Worm (Caenorhabditis elegans) whole organism, midembryonic: ENCODE measurements around the gene Y54G2A.77.
A peak's percentile ranks its signal among the peaks of the same experiment; 100 is the strongest.

Source experiments
- T22C8.4 ChIP-seq: fragments of 200-800 bp; sonication (Bioruptor generic); IDR thresholded peaks from 2 replicates; pipeline ENCODE4 v1.3.6; 2022; ENCODE audit warnings: missing genetic modification characterization, missing compliant biosample characterization
- cog-1 ChIP-seq: sonication (generic microtip); optimal IDR thresholded peaks from 2 replicates; lab custom pipeline; 2016; ENCODE audit warnings: missing genetic modification characterization, missing compliant biosample characterization
- flt-1 ChIP-seq: fragments of 200-800 bp; sonication (Bioruptor generic); IDR thresholded peaks from 2 replicates; pipeline ENCODE4 v1.3.6; 2022; ENCODE audit warnings: missing genetic modification characterization, missing compliant biosample characterization
- klf-2 ChIP-seq: fragments of 200-800 bp; sonication (Bioruptor generic); conservative IDR thresholded peaks from 2 replicates; pipeline ENCODE4 v1.3.6; 2022; ENCODE audit warnings: missing genetic modification reagents, missing genetic modification characterization, missing compliant biosample characterization
- med-1 ChIP-seq: sonication (generic microtip); optimal IDR thresholded peaks from 2 replicates; lab custom pipeline; 2017; ENCODE audit warnings: missing genetic modification characterization, mild to moderate bottlenecking, missing compliant biosample characterization, antibody characterized with exemption, missing genetic modification reagents; ENCODE audit not compliant: insufficient read depth
- ref-1 ChIP-seq: fragments of 200-800 bp; sonication (Bioruptor generic); conservative IDR thresholded peaks from 2 replicates; pipeline ENCODE4 v1.3.6; 2022; ENCODE audit warnings: missing genetic modification reagents, missing genetic modification characterization, missing compliant biosample characterization
- tab-1 ChIP-seq: fragments of 200-800 bp; sonication (Bioruptor generic); IDR thresholded peaks from 2 replicates; pipeline ENCODE4 v1.3.6; 2022; ENCODE audit warnings: missing genetic modification characterization, missing compliant biosample characterization
- ztf-23 ChIP-seq: fragments of 200-800 bp; sonication (Bioruptor generic); IDR thresholded peaks from 2 replicates; pipeline ENCODE4 v1.3.6; 2022; ENCODE audit warnings: missing genetic modification reagents, missing genetic modification characterization, missing compliant biosample characterization
- ztf-29 ChIP-seq: fragments of 200-800 bp; sonication (Bioruptor generic); IDR thresholded peaks from 2 replicates; pipeline ENCODE4 v1.3.6; 2022; ENCODE audit warnings: missing genetic modification reagents, missing genetic modification characterization, missing compliant biosample characterization

Gene Y54G2A.77

ce11 chrIV:2764160-2764559, 1.7 kb downstream of the Y54G2A.77 start:
- TF ChIP-seq ref-1 (GFP tag; lab: Robert Waterston, UW), result no peak
- TF ChIP-seq tab-1, result no peak
- TF ChIP-seq med-1 (GFP tag; lab: Kevin White, UChicago), result no peak
- no peak for TF ChIP-seq klf-2 (GFP tag; lab: Robert Waterston, UW)

DNA sequence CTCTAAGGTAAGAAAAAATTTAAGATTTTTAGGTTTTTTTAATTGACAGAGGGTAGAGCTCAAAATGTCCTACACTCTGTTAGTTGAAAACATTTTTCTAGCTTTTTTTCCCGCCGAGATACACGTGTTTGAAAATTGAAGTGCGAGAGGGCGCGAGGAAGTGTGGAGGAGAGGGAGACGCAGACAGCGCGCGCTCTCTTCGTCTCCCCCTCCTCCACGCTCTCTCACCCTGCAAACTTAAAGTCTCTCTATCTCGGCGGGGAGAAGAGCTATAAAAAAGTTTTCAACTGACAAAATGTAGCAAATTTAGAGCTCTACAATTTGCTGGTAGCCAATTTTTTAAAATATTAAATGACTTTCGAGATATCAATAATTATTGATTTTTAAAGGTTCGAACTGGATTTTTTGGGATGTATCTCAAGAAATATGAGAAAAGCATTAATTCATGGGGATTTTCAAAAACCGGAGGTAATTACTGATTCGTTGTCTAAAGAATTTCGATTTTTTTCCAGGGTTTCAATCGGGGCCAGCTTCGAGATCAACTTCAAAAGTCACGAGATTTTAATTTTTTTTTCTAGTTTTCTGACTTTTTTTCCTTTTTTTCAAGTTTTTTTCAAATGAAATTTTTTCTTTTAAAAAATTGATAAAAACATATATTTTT, 2.7 kb downstream of the Y54G2A.77 start:
- TF ChIP-seq ref-1 (GFP tag; lab: Robert Waterston, UW) (no peak), tab-1 (no peak), flt-1 (GFP tag; lab: Robert Waterston, UW) (no peak), ztf-29 (GFP tag; lab: Robert Waterston, UW) (no peak), cog-1 (tag; lab: Kevin White, UChicago) (no peak), ztf-23 (no peak), klf-2 (GFP tag; lab: Robert Waterston, UW) (no peak), med-1 (GFP tag; lab: Kevin White, UChicago) (no peak)

DNA sequence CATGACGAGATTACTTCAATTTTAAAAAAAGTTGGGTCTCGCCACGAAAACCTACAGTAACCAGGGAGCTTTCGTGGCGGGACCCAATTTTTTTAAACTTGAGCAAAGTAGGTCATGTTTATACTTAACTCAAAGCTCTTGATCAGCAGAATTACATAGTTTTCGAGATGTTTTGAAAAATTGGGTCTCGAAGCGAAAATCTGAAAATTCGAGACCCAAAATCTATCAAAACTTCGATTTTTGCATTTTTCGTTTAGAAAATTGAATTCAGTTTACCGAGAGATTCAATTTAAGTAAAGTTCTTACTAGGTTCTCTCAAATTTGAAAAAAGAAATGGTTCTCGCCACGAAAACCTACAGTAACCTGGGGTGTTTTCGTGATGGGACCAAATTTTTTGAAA, 7.6 kb downstream of the Y54G2A.77 start:
- TF ChIP-seq ztf-29 (GFP tag; lab: Robert Waterston, UW) (no peak), ref-1 (GFP tag; lab: Robert Waterston, UW) (no peak), klf-2 (GFP tag; lab: Robert Waterston, UW) (no peak), flt-1 (GFP tag; lab: Robert Waterston, UW) (no peak), tab-1 (no peak), cog-1 (tag; lab: Kevin White, UChicago) (no peak), ztf-23 (no peak), T22C8.4 (no peak), med-1 (GFP tag; lab: Kevin White, UChicago) (no peak)

- no peak for TF ChIP-seq tab-1
- no peak for TF ChIP-seq flt-1 (GFP tag; lab: Robert Waterston, UW)
- TF ChIP-seq ztf-29 (GFP tag; lab: Robert Waterston, UW), result no peak
These were observed 8.4 kb downstream of the Y54G2A.77 start for ce11 chrIV:2770835-2771234.

DNA sequence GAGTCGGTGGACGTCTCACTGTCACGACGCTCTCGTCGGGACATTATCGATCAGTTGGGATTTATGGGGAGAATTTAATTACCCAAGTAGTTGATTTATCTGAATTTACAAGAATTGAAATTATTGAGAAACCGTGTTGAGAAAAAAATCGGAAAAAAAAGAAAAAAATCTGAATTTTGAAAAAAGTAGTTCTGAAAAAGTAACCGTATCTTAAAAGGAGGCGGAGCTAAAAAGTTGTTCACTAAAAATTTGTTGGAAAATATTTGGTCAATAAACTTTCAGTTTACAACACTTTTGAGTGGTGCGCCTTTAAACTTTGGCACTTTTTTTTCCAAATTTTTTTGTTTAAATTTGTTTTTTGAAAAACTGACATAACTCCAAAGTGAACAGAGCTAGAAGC, 9.2 kb downstream of the Y54G2A.77 start, which contains the start of gene Y54G2A.11:
Y54G2A.11 (minus strand) TSS at position 101 of the 400 bp plus-strand sequence.
- TF ChIP-seq T22C8.4 (no peak), med-1 (GFP tag; lab: Kevin White, UChicago) (no peak), cog-1 (tag; lab: Kevin White, UChicago) (no peak), ref-1 (GFP tag; lab: Robert Waterston, UW) (no peak), ztf-23 (no peak), tab-1 (no peak), flt-1 (GFP tag; lab: Robert Waterston, UW) (no peak)

DNA sequence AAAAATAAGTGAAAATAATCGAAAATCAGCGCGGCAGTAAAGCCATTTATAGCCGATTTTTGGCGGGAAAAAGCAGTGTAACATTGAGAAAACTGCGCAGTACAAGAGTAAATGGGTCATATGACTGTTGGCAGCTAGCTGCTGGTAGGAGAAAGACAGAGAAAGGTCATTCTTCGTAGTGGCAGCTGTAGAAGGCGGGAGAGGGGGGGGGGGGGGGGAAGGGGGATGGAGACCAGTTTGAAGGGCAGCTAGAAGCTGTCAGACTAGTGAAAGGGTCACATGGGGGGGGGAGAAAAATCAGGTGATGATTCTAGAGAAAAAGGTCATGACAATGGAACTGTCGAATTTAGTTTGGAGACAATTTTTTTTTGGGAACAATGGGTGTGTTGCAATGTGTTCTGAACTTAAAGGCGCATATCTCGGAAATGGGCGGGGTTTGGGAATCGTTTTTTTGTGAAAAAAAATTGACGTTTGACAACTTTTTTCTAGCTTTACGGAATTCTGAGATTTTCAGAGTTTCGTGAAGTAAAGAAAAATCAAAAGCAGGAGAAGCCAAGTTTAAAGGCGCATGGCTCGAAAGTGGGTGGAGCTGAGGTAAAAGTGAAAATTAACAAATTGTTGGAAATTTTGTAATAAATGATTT, 9.8 kb downstream of the Y54G2A.77 start:
- TF ChIP-seq cog-1 (tag; lab: Kevin White, UChicago) (no peak), tab-1 (no peak), ztf-29 (GFP tag; lab: Robert Waterston, UW) (no peak)

DNA sequence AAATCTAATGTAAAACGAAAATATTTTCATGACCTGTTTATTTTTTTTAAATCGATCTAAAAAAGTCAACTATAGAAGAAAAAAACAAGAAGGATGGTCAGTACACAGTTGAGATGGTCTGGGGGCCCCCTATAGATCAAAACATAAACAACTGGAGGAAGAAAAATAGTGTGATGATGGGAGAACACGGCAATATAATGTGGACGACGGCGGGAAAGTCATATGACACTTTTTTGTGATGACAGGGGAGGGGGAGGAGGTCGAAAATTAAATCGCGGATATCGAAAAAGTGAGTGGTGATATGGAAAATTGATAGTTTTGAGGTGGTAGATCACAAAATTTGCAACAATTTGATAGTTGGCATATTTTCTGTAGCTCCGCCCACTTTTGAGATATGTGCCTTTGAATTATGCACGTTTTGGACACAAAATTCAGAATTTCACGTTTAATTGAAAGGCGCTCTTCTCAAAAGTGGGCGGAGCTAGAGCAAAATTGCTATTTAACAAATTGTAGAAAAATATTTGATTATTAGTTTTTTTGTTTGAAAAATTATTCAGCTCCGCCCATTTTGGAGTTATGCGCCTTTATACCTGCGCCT, 11.0 kb downstream of the Y54G2A.77 start:
- no peak for TF ChIP-seq tab-1
- no peak for TF ChIP-seq flt-1 (GFP tag; lab: Robert Waterston, UW)
- no peak for TF ChIP-seq ref-1 (GFP tag; lab: Robert Waterston, UW)
- TF ChIP-seq cog-1 (tag; lab: Kevin White, UChicago), result no peak
- TF ChIP-seq ztf-23, result no peak

ce11 chrIV:2774500-2774899, 12.0 kb downstream of the Y54G2A.77 start:
- TF ChIP-seq cog-1 (tag; lab: Kevin White, UChicago) (no peak), flt-1 (GFP tag; lab: Robert Waterston, UW) (0 out of 2 replicates have a peak, but pooled peaks have one; percentile 6), ztf-23 (peak; percentile 56; the same call in 1 of the 2 replicates)

- TF ChIP-seq med-1 (GFP tag; lab: Kevin White, UChicago) (no peak), flt-1 (GFP tag; lab: Robert Waterston, UW) (no peak), cog-1 (tag; lab: Kevin White, UChicago) (no peak), tab-1 (no peak), ref-1 (GFP tag; lab: Robert Waterston, UW) (no peak), klf-2 (GFP tag; lab: Robert Waterston, UW) (no peak), ztf-23 (no peak), ztf-29 (GFP tag; lab: Robert Waterston, UW) (no peak), T22C8.4 (no peak)
These were observed 13.6 kb downstream of the Y54G2A.77 start for ce11 chrIV:2775992-2776630.

DNA sequence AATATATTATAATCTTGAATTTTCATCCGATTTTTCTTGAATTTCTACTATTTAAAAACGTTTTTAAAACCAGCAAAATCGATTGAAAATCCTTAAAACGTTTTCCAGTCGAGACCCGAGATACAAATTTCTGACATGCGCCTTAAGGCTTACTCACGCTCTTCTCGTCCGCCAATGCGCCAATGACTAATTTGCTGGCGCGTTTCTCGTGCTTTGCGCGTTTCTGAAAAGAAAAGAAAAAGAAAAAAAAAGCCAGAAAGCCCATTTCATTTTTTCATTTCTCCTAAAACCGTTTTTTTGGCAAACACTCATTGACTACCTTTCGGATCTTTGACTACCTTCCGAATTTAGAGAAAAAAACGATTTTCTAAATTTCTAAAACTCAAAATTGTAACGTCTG, 14.3 kb downstream of the Y54G2A.77 start:
- no peak for TF ChIP-seq flt-1 (GFP tag; lab: Robert Waterston, UW)
- TF ChIP-seq tab-1, result no peak
- TF ChIP-seq ztf-29 (GFP tag; lab: Robert Waterston, UW), result no peak
- TF ChIP-seq T22C8.4, result no peak
- no peak for TF ChIP-seq ztf-23
- no peak for TF ChIP-seq ref-1 (GFP tag; lab: Robert Waterston, UW)
- no peak for TF ChIP-seq klf-2 (GFP tag; lab: Robert Waterston, UW)
- TF ChIP-seq cog-1 (tag; lab: Kevin White, UChicago), result no peak
- TF ChIP-seq med-1 (GFP tag; lab: Kevin White, UChicago), result no peak
